Worm (Caenorhabditis elegans) whole organism, L4/young adult: ENCODE results near the gene Y37E11AM.4.

Experiments
- W03F9.2 ChIP-seq: fragments of 150-350 bp; optimal IDR thresholded peaks from 2 replicates; lab custom pipeline; 2014; ENCODE audit warnings: missing biosample characterization, missing genetic modification characterization
- dao-5 ChIP-seq: sonication (generic microtip); optimal IDR thresholded peaks from 2 replicates; lab custom pipeline; 2016; ENCODE audit warnings: missing genotype, missing genetic modification characterization, moderate library complexity, missing compliant biosample characterization
- him-1 ChIP-seq: sonication (generic microtip); optimal IDR thresholded peaks from 2 replicates; lab custom pipeline; 2016; ENCODE audit warnings: missing genotype, missing genetic modification reagents, missing genetic modification characterization, missing compliant biosample characterization

The Y37E11AM.4 gene

DNA sequence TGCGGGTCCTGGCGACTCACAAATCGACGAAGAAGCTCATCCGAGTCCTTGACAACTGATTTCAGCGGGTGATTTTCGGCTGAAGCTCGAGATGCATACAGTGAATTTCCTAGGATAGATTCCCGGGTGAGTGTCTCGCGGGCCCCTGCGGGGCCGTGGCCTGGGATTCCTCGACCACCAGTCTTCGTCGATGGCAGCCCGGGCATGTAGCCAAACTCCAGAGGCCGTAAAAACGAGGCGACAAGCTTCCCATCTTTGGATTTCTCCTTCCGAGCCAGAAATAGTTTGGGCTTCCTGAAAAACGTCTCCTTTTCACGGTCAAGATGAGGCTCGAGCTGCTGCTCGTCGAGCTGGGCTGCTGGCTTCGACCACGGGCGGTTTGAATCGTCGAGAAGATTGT lies 34.5 kb downstream of the Y37E11AM.4 start:
- no peak for TF ChIP-seq him-1
- no peak for TF ChIP-seq dao-5 (tag; lab: Kevin White, UChicago)
- no peak for TF ChIP-seq W03F9.2 (tag; lab: Kevin White, UChicago)

- no peak for TF ChIP-seq dao-5 (tag; lab: Kevin White, UChicago)
- TF ChIP-seq W03F9.2 (tag; lab: Kevin White, UChicago): no peak
- TF ChIP-seq him-1: no peak
Observed at ce11 chrIV:3686765-3687164, 35.8 kb downstream of the Y37E11AM.4 start, which contains the start of gene map-1. map-1 (minus strand) TSS chrIV:3686865.

ce11 chrIV:3686260-3686659 lies 36.3 kb downstream of the Y37E11AM.4 start:
- no peak for TF ChIP-seq dao-5 (tag; lab: Kevin White, UChicago)
- TF ChIP-seq him-1: no peak
- TF ChIP-seq W03F9.2 (tag; lab: Kevin White, UChicago): no peak

ce11 chrIV:3681763-3682162 lies 40.8 kb downstream of the Y37E11AM.4 start:
- TF ChIP-seq W03F9.2 (tag; lab: Kevin White, UChicago): no peak

DNA sequence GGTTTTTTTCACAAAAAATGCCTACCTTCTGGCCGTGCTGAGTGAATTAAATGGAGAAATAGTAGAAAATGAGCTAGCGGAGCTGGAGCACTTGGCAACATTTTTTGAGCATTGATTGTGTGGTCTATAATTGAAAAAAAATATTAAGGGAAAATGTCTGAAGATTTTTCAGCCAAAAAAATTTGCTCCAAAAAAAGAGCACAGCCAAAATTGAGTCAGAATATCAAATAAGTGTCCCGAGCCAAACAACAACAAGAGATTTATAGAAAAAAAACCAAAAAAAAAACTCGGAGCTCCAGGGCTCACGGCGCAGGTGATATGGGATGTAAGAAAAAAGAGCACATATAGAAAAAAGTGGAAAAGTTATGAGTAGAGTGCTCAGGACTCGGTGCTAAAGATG lies 54.0 kb downstream of the Y37E11AM.4 start, which contains the start of gene fmil-1:
Gene fmil-1 (minus strand): TSS at position 101 of the 400 bp plus-strand sequence.
- TF ChIP-seq dao-5 (tag; lab: Kevin White, UChicago): no peak
- no peak for TF ChIP-seq him-1
- no peak for TF ChIP-seq W03F9.2 (tag; lab: Kevin White, UChicago)

- no peak for TF ChIP-seq dao-5 (tag; lab: Kevin White, UChicago)
- no peak for TF ChIP-seq W03F9.2 (tag; lab: Kevin White, UChicago)
- no peak for TF ChIP-seq him-1
Observed at ce11 chrIV:3667796-3668195, 54.8 kb downstream of the Y37E11AM.4 start.
